Worm (Caenorhabditis elegans) whole organism, midembryonic: ENCODE measurements around the gene sec-6.

Source experiments
- flt-1 ChIP-seq: fragments of 200-800 bp; sonication (Bioruptor generic); IDR thresholded peaks from 2 replicates; pipeline ENCODE4 v1.3.6; 2022; ENCODE audit warnings: missing genetic modification characterization, missing compliant biosample characterization
- ref-1 ChIP-seq: fragments of 200-800 bp; sonication (Bioruptor generic); conservative IDR thresholded peaks from 2 replicates; pipeline ENCODE4 v1.3.6; 2022; ENCODE audit warnings: missing genetic modification reagents, missing genetic modification characterization, missing compliant biosample characterization
- ztf-23 ChIP-seq: fragments of 200-800 bp; sonication (Bioruptor generic); IDR thresholded peaks from 2 replicates; pipeline ENCODE4 v1.3.6; 2022; ENCODE audit warnings: missing genetic modification reagents, missing genetic modification characterization, missing compliant biosample characterization
- ztf-29 ChIP-seq: fragments of 200-800 bp; sonication (Bioruptor generic); IDR thresholded peaks from 2 replicates; pipeline ENCODE4 v1.3.6; 2022; ENCODE audit warnings: missing genetic modification reagents, missing genetic modification characterization, missing compliant biosample characterization

- no peak for TF ChIP-seq flt-1 (GFP tag; lab: Robert Waterston, UW)
- TF ChIP-seq ref-1 (GFP tag; lab: Robert Waterston, UW) = no peak
- TF ChIP-seq ztf-29 (GFP tag; lab: Robert Waterston, UW) = no peak
- TF ChIP-seq ztf-23 (GFP tag; lab: Robert Waterston, UW) = no peak
Measured at ce11 chrII:5414040-5414439, 54.7 kb downstream of the sec-6 start, which contains the start of the genes EEED8.14 and EEED8.3.
